Fruit fly (Drosophila melanogaster): ENCODE data around the gene CG6638.

CG6638 gene

DNA sequence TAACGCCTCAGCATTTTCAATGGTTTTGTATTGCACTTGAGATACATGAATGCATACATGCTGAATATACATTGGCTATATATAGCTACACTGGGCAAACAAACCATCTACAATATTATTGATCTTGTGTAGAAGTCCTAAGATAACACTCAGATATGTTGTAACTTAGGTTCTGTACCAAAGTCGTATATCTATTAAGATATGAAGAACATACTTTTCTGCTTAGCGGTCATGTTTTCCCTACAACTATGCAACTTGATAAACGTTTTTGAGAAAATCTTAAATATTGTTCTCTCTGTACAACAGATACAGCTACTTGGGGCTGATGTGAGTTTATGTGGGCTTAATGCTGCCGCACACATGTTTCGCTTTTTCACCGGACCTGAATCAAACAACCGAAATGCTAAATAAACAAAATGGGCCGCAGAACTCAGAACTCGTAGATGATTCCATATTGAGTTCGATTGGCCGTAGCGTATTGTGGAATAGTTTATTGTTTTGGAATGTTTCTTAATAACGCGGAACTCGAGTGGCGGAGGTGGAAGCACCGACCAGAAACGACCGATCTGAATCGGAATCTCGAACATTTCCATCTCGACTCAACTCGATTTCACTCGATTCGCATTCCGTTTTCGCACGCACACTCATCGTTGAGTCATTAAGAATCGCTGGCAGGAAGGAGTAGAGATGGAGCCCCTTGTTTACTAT is 26.5 kb downstream of the CG6638 start (continued):
- TF ChIP-seq gce (GFP tag; IDR thresholded peaks at IDR 0.05) (no peak), CG7556 (GFP tag; optimal IDR thresholded peaks at IDR 0.05) (peak; percentile 23), CG12391 (tag; optimal IDR thresholded peaks at IDR 0.05) (peak; percentile 56), Sox102F (GFP tag; optimal IDR thresholded peaks at IDR 0.05) (peak; percentile 68), pnt (GFP tag; optimal IDR thresholded peaks at IDR 0.05) (peak; percentile 41), Opbp (GFP tag; IDR thresholded peaks at IDR 0.05; ENCODE audit: partially characterized antibody) (no peak), jigr1 (GFP tag; IDR thresholded peaks at IDR 0.05) (no peak), chm (GFP tag; IDR thresholded peaks at IDR 0.05) (peak; percentile 56; the same call in 1 of the 2 replicates), Sox100B (GFP tag; optimal IDR thresholded peaks at IDR 0.05) (peak; percentile 51), danr (GFP tag; IDR thresholded peaks at IDR 0.05) (no peak; the same call in 1 of the 2 replicates), Doc2 (GFP tag; IDR thresholded peaks at IDR 0.05) (no peak), Eip74EF (GFP tag; optimal IDR thresholded peaks at IDR 0.05) (peak in 1 of 2 experiments; percentile 64), Poxn (GFP tag; IDR thresholded peaks at IDR 0.05) (no peak), knrl (GFP tag; IDR thresholded peaks at IDR 0.05; ENCODE audit: partially characterized antibody) (no peak), CG10274 (GFP tag; optimal IDR thresholded peaks at IDR 0.05) (no peak), CG1233 (GFP tag; optimal IDR thresholded peaks at IDR 0.05) (peak; percentile 26), sug (tag; optimal IDR thresholded peaks at IDR 0.05) (no peak), MESR4 (GFP tag; optimal IDR thresholded peaks at IDR 0.05) (no peak), CG17328 (GFP tag; IDR thresholded peaks at IDR 0.05) (peak; percentile 13; the same call in 1 of the 2 replicates), gcm (GFP tag; optimal IDR thresholded peaks at IDR 0.05) (peak; percentile 62), lab (GFP tag; optimal IDR thresholded peaks at IDR 0.05) (peak; percentile 61), shn (GFP tag; optimal IDR thresholded peaks at IDR 0.05) (no peak), Sin3A (optimal IDR thresholded peaks at IDR 0.05) (no peak), CG17385 (GFP tag; optimal IDR thresholded peaks at IDR 0.05) (peak; percentile 40), CG10267 (tag; optimal IDR thresholded peaks at IDR 0.05) (peak; percentile 57), CG2889 (GFP tag; IDR thresholded peaks at IDR 0.05) (no peak), CG6854 (GFP tag; optimal IDR thresholded peaks at IDR 0.05) (no peak), CG18476 (GFP tag; optimal IDR thresholded peaks at IDR 0.05) (peak; percentile 26), crol (GFP tag; IDR thresholded peaks at IDR 0.05) (no peak), hbn (GFP tag; IDR thresholded peaks at IDR 0.05; ENCODE audit: partially characterized antibody) (no peak), CG18599 (GFP tag; optimal IDR thresholded peaks at IDR 0.05) (peak; percentile 61), esg (GFP tag; conservative IDR thresholded peaks at IDR 0.05) (no peak), CG9932 (GFP tag; IDR thresholded peaks at IDR 0.05) (no peak), bigmax (GFP tag; optimal IDR thresholded peaks at IDR 0.05) (no peak), so (GFP tag; IDR thresholded peaks at IDR 0.05) (no peak), sima (GFP tag; optimal IDR thresholded peaks at IDR 0.05) (no peak), CG8924 (tag; optimal IDR thresholded peaks at IDR 0.05) (peak; percentile 75), sd (tag; optimal IDR thresholded peaks at IDR 0.05) (peak; percentile 85), corto (GFP tag; optimal IDR thresholded peaks at IDR 0.05) (no peak), Dref (GFP tag; IDR thresholded peaks at IDR 0.05) (no peak), fru (optimal IDR thresholded peaks at IDR 0.05) (no peak), CG16815 (GFP tag; optimal IDR thresholded peaks at IDR 0.05) (no peak), CG30431 (GFP tag; optimal IDR thresholded peaks at IDR 0.05) (no peak), Vsx1 (GFP tag; optimal IDR thresholded peaks at IDR 0.05) (peak; percentile 67), Xrp1 (GFP tag; IDR thresholded peaks at IDR 0.05) (peak; percentile 74), CG9727 (GFP tag; optimal IDR thresholded peaks at IDR 0.05) (peak; percentile 63), fd64A (GFP tag; optimal IDR thresholded peaks at IDR 0.05) (peak; percentile 22), usp (GFP tag; optimal IDR thresholded peaks at IDR 0.05) (no peak), slbo (GFP tag; IDR thresholded peaks at IDR 0.05) (no peak), Bteb2 (GFP tag; optimal IDR thresholded peaks at IDR 0.05) (no peak)
